Worm (Caenorhabditis elegans): ENCODE results near the gene cacn-1.

DNA sequence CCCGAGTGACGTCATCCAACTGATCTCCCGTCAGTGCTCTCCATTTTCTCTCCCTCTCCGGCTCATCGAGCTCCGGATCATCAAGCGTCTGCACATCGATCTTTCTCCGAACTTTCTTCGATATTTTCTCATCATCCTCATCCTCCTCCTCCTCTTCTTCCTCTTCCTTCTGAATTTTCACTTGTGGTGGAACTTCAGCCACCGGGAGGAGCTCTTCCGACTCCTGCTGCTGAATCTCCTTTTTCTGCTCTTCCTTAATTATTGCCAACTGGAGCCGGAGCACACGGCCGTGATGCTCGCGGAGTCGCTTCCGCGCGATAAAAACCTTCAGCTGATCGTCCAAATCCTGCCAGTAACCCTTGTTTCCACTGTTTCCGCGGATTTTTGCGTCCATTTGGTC is 5.6 kb downstream of the cacn-1 start:
- TF ChIP-seq aly-2 (tag; optimal IDR thresholded peaks at IDR 0.05) (no peak), elt-1 (tag; optimal IDR thresholded peaks at IDR 0.05) (no peak), ceh-82 (tag; optimal IDR thresholded peaks at IDR 0.05) (no peak), elt-2 (tag; optimal IDR thresholded peaks at IDR 0.05) (no peak)

All from whole organism, L3 larva.